Worm (Caenorhabditis elegans) whole organism, L1 larva: ENCODE results near the gene glb-31.

Experiments used
- alr-1 ChIP-seq: fragments of 200-800 bp; sonication (Bioruptor generic); optimal IDR thresholded peaks from 2 replicates; lab custom pipeline; 2018; ENCODE audit warnings: borderline replicate concordance, mild to moderate bottlenecking, missing genetic modification characterization, missing compliant biosample characterization
- ceh-63 ChIP-seq: fragments of 200-800 bp; sonication (Bioruptor generic); optimal IDR thresholded peaks from 2 replicates; lab custom pipeline; 2018; ENCODE audit warnings: mild to moderate bottlenecking, missing genetic modification characterization, missing compliant biosample characterization
- ceh-90 ChIP-seq: sonication (generic microtip); optimal IDR thresholded peaks from 2 replicates; lab custom pipeline; 2016; ENCODE audit warnings: missing genetic modification characterization, missing compliant biosample characterization
- isw-1 ChIP-seq: fragments of 200-800 bp; sonication (Bioruptor generic); IDR thresholded peaks from 2 replicates; pipeline ENCODE4 v1.3.6; 2022; ENCODE audit warnings: missing genetic modification characterization, missing compliant biosample characterization
- mep-1 ChIP-seq: fragments of 150-350 bp; optimal IDR thresholded peaks from 2 replicates; lab custom pipeline; 2014; ENCODE audit warnings: missing biosample characterization, missing genetic modification characterization
- nhr-11 ChIP-seq: fragments of 150-350 bp; optimal IDR thresholded peaks from 2 replicates; lab custom pipeline; 2014; ENCODE audit warnings: missing biosample characterization, missing genetic modification characterization
- nhr-237 ChIP-seq: fragments of 150-350 bp; optimal IDR thresholded peaks from 2 replicates; lab custom pipeline; 2014; ENCODE audit warnings: missing biosample characterization, missing genetic modification characterization
- pag-3 ChIP-seq: sonication (generic microtip); optimal IDR thresholded peaks from 2 replicates; lab custom pipeline; 2017; ENCODE audit warnings: missing genetic modification characterization, mild to moderate bottlenecking, missing compliant biosample characterization, antibody characterized with exemption, borderline replicate concordance; ENCODE audit not compliant: insufficient read depth
- sptf-1 ChIP-seq: fragments of 150-350 bp; optimal IDR thresholded peaks from 2 replicates; lab custom pipeline; 2014; ENCODE audit warnings: missing biosample characterization, missing genetic modification characterization
- ztf-11 ChIP-seq, 2 experiments: sonication (generic microtip); optimal IDR thresholded peaks; 2 replicates each; lab custom pipeline; 2016 to 2017; ENCODE audit warnings: missing genetic modification characterization in 2 of 2, missing biosample characterization in 1 of 2, missing compliant biosample characterization in 1 of 2

ce11 chrII:1284985-1285384 is 16.5 kb downstream of the glb-31 start:
- no peak for TF ChIP-seq isw-1 (GFP tag; lab: Robert Waterston, UW)
- TF ChIP-seq mep-1 (tag; lab: Kevin White, UChicago): no peak
- no peak for TF ChIP-seq pag-3 (tag; lab: Kevin White, UChicago)
- no peak for TF ChIP-seq sptf-1 (tag; lab: Kevin White, UChicago)
- no peak for TF ChIP-seq ztf-11 (tag; optimal IDR thresholded peaks at IDR 0.05; lab: Kevin White, UChicago)
- TF ChIP-seq nhr-11 (tag; lab: Kevin White, UChicago): no peak
- TF ChIP-seq alr-1 (tag; lab: Kevin White, UChicago): no peak
- TF ChIP-seq ceh-90 (tag; lab: Kevin White, UChicago): no peak
- no peak for TF ChIP-seq nhr-237 (tag; lab: Kevin White, UChicago)
- no peak for TF ChIP-seq ceh-63 (GFP tag; lab: Kevin White, UChicago)
